Fruit fly (Drosophila melanogaster) whole organism, pupa: ENCODE results near the gene Atxn7.

Experiments used
- CG10348 ChIP-seq: fragments of 200-800 bp; sonication (Bioruptor generic); IDR thresholded peaks from 2 replicates; pipeline ENCODE4 v1.3.6; 2022; ENCODE audit warnings: missing biosample characterization, missing genetic modification characterization
- CG12605 ChIP-seq: fragments of 200-800 bp; sonication (Bioruptor generic); IDR thresholded peaks from 2 replicates; pipeline ENCODE4 v1.3.6; 2022; ENCODE audit warnings: missing biosample characterization, missing genetic modification characterization
- CG13204 ChIP-seq: fragments of 200-800 bp; sonication (Bioruptor generic); optimal IDR thresholded peaks from 2 replicates; lab custom pipeline; 2018; ENCODE audit warnings: missing biosample characterization, mild to moderate bottlenecking, missing genetic modification characterization, moderate library complexity
- CG14655 ChIP-seq: fragments of 200-800 bp; sonication (Bioruptor generic); optimal IDR thresholded peaks from 3 replicates; lab custom pipeline; 2017; ENCODE audit warnings: mild to moderate bottlenecking, missing biosample characterization, missing genetic modification reagents, missing genetic modification characterization
- CG15710 ChIP-seq: fragments of 200-800 bp; sonication (Bioruptor generic); optimal IDR thresholded peaks from 2 replicates; lab custom pipeline; 2018; ENCODE audit warnings: missing biosample characterization, mild to moderate bottlenecking, missing genetic modification characterization, moderate library complexity
- CG17806 ChIP-seq: fragments of 200-800 bp; sonication (Bioruptor generic); optimal IDR thresholded peaks from 2 replicates; lab custom pipeline; 2018; ENCODE audit warnings: missing biosample characterization, mild to moderate bottlenecking, missing genetic modification characterization, moderate library complexity
- CG32121 ChIP-seq: fragments of 200-800 bp; sonication (Bioruptor generic); IDR thresholded peaks from 2 replicates; pipeline ENCODE4 v1.3.6; 2022; ENCODE audit warnings: missing biosample characterization, missing genetic modification characterization
- CG34367 ChIP-seq: fragments of 200-800 bp; sonication (Bioruptor generic); optimal IDR thresholded peaks from 2 replicates; lab custom pipeline; 2018; ENCODE audit warnings: missing biosample characterization, mild to moderate bottlenecking, missing genetic modification characterization
- CG4496 ChIP-seq: fragments of 200-800 bp; sonication (Bioruptor generic); IDR thresholded peaks from 3 replicates; pipeline ENCODE4 v1.3.6; 2022; ENCODE audit warnings: missing biosample characterization, missing genetic modification characterization
- CG8159 ChIP-seq: fragments of 200-800 bp; sonication (Bioruptor generic); optimal IDR thresholded peaks from 3 replicates; lab custom pipeline; 2018; ENCODE audit warnings: missing biosample characterization, mild to moderate bottlenecking, missing genetic modification characterization, moderate library complexity
- CG8301 ChIP-seq: fragments of 200-800 bp; sonication (Bioruptor generic); optimal IDR thresholded peaks from 2 replicates; lab custom pipeline; 2018; ENCODE audit warnings: missing biosample characterization, mild to moderate bottlenecking, missing genetic modification characterization
- CG9948 ChIP-seq: fragments of 200-800 bp; sonication (Bioruptor generic); optimal IDR thresholded peaks from 2 replicates; lab custom pipeline; 2018; ENCODE audit warnings: missing biosample characterization, mild to moderate bottlenecking, missing genetic modification characterization, moderate library complexity
- D1 ChIP-seq: fragments of 200-800 bp; sonication (Bioruptor generic); optimal IDR thresholded peaks from 2 replicates; lab custom pipeline; 2018; ENCODE audit warnings: missing biosample characterization, mild to moderate bottlenecking, missing genetic modification characterization, moderate library complexity
- EcR ChIP-seq: fragments of 200-800 bp; sonication (Bioruptor generic); optimal IDR thresholded peaks from 3 replicates; lab custom pipeline; 2019; ENCODE audit warnings: missing biosample characterization, missing genetic modification characterization, mild to moderate bottlenecking, moderate library complexity, missing genetic modification reagents
- Ets98B ChIP-seq: fragments of 200-800 bp; sonication (Bioruptor generic); IDR thresholded peaks from 2 replicates; pipeline ENCODE4 v1.3.6; 2022; ENCODE audit warnings: missing biosample characterization, missing genetic modification characterization
- Pif1A ChIP-seq: fragments of 200-800 bp; sonication (Bioruptor generic); optimal IDR thresholded peaks from 3 replicates; lab custom pipeline; 2016; ENCODE audit warnings: missing biosample characterization, missing genetic modification characterization
- Pif1B ChIP-seq: fragments of 200-800 bp; sonication (Bioruptor generic); optimal IDR thresholded peaks from 3 replicates; lab custom pipeline; 2016; ENCODE audit warnings: missing biosample characterization, missing genetic modification characterization
- Snoo ChIP-seq: fragments of 200-800 bp; sonication (Bioruptor generic); optimal IDR thresholded peaks from 3 replicates; lab custom pipeline; 2017; ENCODE audit warnings: missing biosample characterization, mild to moderate bottlenecking, missing genetic modification characterization, inconsistent platforms
- fd96Ca ChIP-seq: fragments of 200-800 bp; sonication (Bioruptor generic); IDR thresholded peaks from 3 replicates; pipeline ENCODE4 v1.3.6; 2022; ENCODE audit warnings: missing biosample characterization, missing genetic modification characterization
- gl ChIP-seq: fragments of 200-800 bp; sonication (Bioruptor generic); optimal IDR thresholded peaks from 2 replicates; lab custom pipeline; 2018; ENCODE audit warnings: missing biosample characterization, mild to moderate bottlenecking, missing genetic modification characterization
- rn ChIP-seq: fragments of 200-800 bp; sonication (Bioruptor generic); IDR thresholded peaks from 2 replicates; pipeline ENCODE4 v1.3.6; 2022; ENCODE audit warnings: missing biosample characterization, missing genetic modification characterization

Gene Atxn7

dm6 chr2L:2375655-2376417 is at the start of gene Atxn7:
Gene Atxn7, plus strand, starts transcription at chr2L:2375841.
- TF ChIP-seq Pif1A (peak; percentile 67), CG15710 (tag; lab: Kevin White, UChicago) (peak; percentile 43), CG34367 (tag; lab: Kevin White, UChicago) (peak; percentile 65), CG32121 (GFP tag; lab: Robert Waterston, UW) (peak; percentile 66; the same call in 1 of the 2 replicates), D1 (tag; lab: Kevin White, UChicago) (no peak), CG14655 (peak; percentile 13), CG4496 (GFP tag; lab: Robert Waterston, UW) (peak; percentile 74; the same call in 2 of the 3 replicates), Snoo (peak; percentile 80), CG9948 (tag; lab: Kevin White, UChicago) (no peak), CG13204 (GFP tag; lab: Kevin White, UChicago) (peak; percentile 17), gl (tag; lab: Kevin White, UChicago) (no peak), CG8301 (tag; lab: Kevin White, UChicago) (peak; percentile 4), EcR (GFP tag; lab: Kevin White, UChicago) (no peak), rn (GFP tag; lab: Robert Waterston, UW) (no peak), Ets98B (GFP tag; lab: Robert Waterston, UW) (peak; percentile 60), Pif1B (GFP tag; lab: Kevin White, UChicago) (peak; percentile 2), CG8159 (tag; lab: Kevin White, UChicago) (peak; percentile 29), CG10348 (no peak), CG17806 (tag; lab: Kevin White, UChicago) (peak; percentile 1), CG12605 (GFP tag; lab: Robert Waterston, UW) (peak; percentile 84), fd96Ca (GFP tag; lab: Robert Waterston, UW) (peak; percentile 59; the same call in 2 of the 3 replicates)
- TF ChIP-seq, all 21 proteins: peak for 15

dm6 chr2L:2348479-2348878 is 27.2 kb upstream of the Atxn7 start:
- TF ChIP-seq Pif1B (GFP tag; lab: Kevin White, UChicago) (no peak), CG8301 (tag; lab: Kevin White, UChicago) (no peak), CG13204 (GFP tag; lab: Kevin White, UChicago) (no peak), CG10348 (no peak), CG32121 (GFP tag; lab: Robert Waterston, UW) (no peak), CG8159 (tag; lab: Kevin White, UChicago) (no peak), CG9948 (tag; lab: Kevin White, UChicago) (no peak), gl (tag; lab: Kevin White, UChicago) (no peak), Snoo (no peak), D1 (tag; lab: Kevin White, UChicago) (no peak), EcR (GFP tag; lab: Kevin White, UChicago) (no peak), Pif1A (no peak), CG17806 (tag; lab: Kevin White, UChicago) (no peak), rn (GFP tag; lab: Robert Waterston, UW) (no peak), CG4496 (GFP tag; lab: Robert Waterston, UW) (no peak), Ets98B (GFP tag; lab: Robert Waterston, UW) (no peak), CG12605 (GFP tag; lab: Robert Waterston, UW) (no peak), CG14655 (no peak), CG34367 (tag; lab: Kevin White, UChicago) (no peak)
- TF ChIP-seq, all 21 proteins: peak for 0

- no peak for TF ChIP-seq Snoo
- no peak for TF ChIP-seq EcR (GFP tag; lab: Kevin White, UChicago)
- no peak for TF ChIP-seq CG17806 (tag; lab: Kevin White, UChicago)
- no peak for TF ChIP-seq CG4496 (GFP tag; lab: Robert Waterston, UW)
- TF ChIP-seq CG9948 (tag; lab: Kevin White, UChicago), result no peak
- TF ChIP-seq CG34367 (tag; lab: Kevin White, UChicago), result no peak
Observed at dm6 chr2L:2357228-2357656, 18.4 kb upstream of the Atxn7 start, which contains the start of gene CG9967. Gene CG9967, minus strand, starts transcription at chr2L:2357356.

- TF ChIP-seq CG32121 (GFP tag; lab: Robert Waterston, UW), result no peak
- no peak for TF ChIP-seq CG4496 (GFP tag; lab: Robert Waterston, UW)
- no peak for TF ChIP-seq Snoo
- TF ChIP-seq Pif1B (GFP tag; lab: Kevin White, UChicago), result no peak
- TF ChIP-seq fd96Ca (GFP tag; lab: Robert Waterston, UW), result no peak
- no peak for TF ChIP-seq CG10348
- no peak for TF ChIP-seq CG12605 (GFP tag; lab: Robert Waterston, UW)
Observed at dm6 chr2L:2361893-2362807, 13.5 kb upstream of the Atxn7 start.

dm6 chr2L:2362808-2363394 is 12.7 kb upstream of the Atxn7 start:
- peak; percentile 70 for TF ChIP-seq CG12605 (GFP tag; lab: Robert Waterston, UW)
- peak; percentile 73 for TF ChIP-seq CG13204 (GFP tag; lab: Kevin White, UChicago)
- peak; percentile 20 for TF ChIP-seq Pif1B (GFP tag; lab: Kevin White, UChicago)
- TF ChIP-seq gl (tag; lab: Kevin White, UChicago), result peak; percentile 49
- TF ChIP-seq Snoo, result peak; percentile 18
- TF ChIP-seq CG8301 (tag; lab: Kevin White, UChicago), result peak; percentile 23
- peak; percentile 61; the same call in 1 of the 2 replicates for TF ChIP-seq Ets98B (GFP tag; lab: Robert Waterston, UW)
- TF ChIP-seq CG10348, result no peak
- no peak for TF ChIP-seq D1 (tag; lab: Kevin White, UChicago)
- peak; percentile 78; the same call in 2 of the 3 replicates for TF ChIP-seq CG4496 (GFP tag; lab: Robert Waterston, UW)
